Worm (Caenorhabditis elegans): ENCODE measurements around the gene clc-5.

DNA sequence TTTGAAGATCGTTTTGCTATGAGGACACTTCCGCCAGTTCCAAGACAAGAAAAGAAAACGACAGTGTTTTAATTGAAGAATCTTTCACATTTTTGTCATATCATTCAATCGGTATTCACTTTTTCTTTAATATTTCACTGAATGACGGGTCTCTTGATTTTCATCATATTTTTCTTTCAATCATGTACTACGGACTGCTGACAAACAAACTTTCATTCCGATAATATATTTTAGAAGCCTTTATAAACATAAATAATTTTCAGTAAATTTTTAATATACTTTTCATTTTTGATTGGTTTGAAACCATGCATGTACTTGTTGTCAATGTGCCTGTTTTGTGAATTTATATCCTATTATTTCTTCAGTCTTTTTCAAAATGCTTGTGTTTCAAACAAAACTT is at the start of gene clc-5:
- TF ChIP-seq sea-2 (GFP tag; IDR thresholded peaks at IDR 0.05) (no peak), zfh-2 (GFP tag; conservative IDR thresholded peaks at IDR 0.05) (no peak), ztf-6 (GFP tag; IDR thresholded peaks at IDR 0.05) (no peak)

Measured in whole organism, young adult.